Worm (Caenorhabditis elegans) whole organism, early embryonic: Measurements from ENCODE around the gene F28B12.6.
A peak's percentile ranks its signal among the peaks of the same experiment; 100 is the strongest.

ENCODE experiments used
- B0310.2 ChIP-seq: sonication (generic microtip); optimal IDR thresholded peaks from 2 replicates; lab custom pipeline; 2016; ENCODE audit warnings: mild to moderate bottlenecking, missing genetic modification characterization, missing compliant biosample characterization
- F13C5.2 ChIP-seq: sonication (generic microtip); optimal IDR thresholded peaks from 2 replicates; lab custom pipeline; 2017; ENCODE audit warnings: mild to moderate bottlenecking, missing genetic modification characterization, inconsistent platforms, missing compliant biosample characterization
- aly-1 ChIP-seq: sonication (generic microtip); optimal IDR thresholded peaks from 2 replicates; lab custom pipeline; 2016; ENCODE audit warnings: missing genetic modification characterization, missing compliant biosample characterization
- ama-1 ChIP-seq: fragments of 150-350 bp; optimal IDR thresholded peaks from 2 replicates; lab custom pipeline; 2014
- ceh-13 ChIP-seq: fragments of 200-800 bp; sonication (Bioruptor generic); optimal IDR thresholded peaks from 2 replicates; lab custom pipeline; 2018; ENCODE audit warnings: mild to moderate bottlenecking, missing genetic modification characterization, missing compliant biosample characterization
- ceh-36 ChIP-seq: sonication (generic microtip); optimal IDR thresholded peaks from 2 replicates; lab custom pipeline; 2016; ENCODE audit warnings: missing genetic modification characterization, inconsistent platforms, missing compliant biosample characterization
- ets-7 ChIP-seq: sonication (generic microtip); optimal IDR thresholded peaks from 2 replicates; lab custom pipeline; 2016; ENCODE audit warnings: missing genotype, missing genetic modification characterization, missing compliant biosample characterization
- flt-1 ChIP-seq: fragments of 200-800 bp; sonication (Bioruptor generic); IDR thresholded peaks from 2 replicates; pipeline ENCODE4 v1.3.6; 2022; ENCODE audit warnings: missing genetic modification characterization, missing compliant biosample characterization
- hmbx-1 ChIP-seq: sonication (generic microtip); optimal IDR thresholded peaks from 2 replicates; lab custom pipeline; 2016; ENCODE audit warnings: mild to moderate bottlenecking, missing genetic modification characterization, missing compliant biosample characterization
- hmg-4 ChIP-seq: fragments of 200-800 bp; sonication (Bioruptor generic); optimal IDR thresholded peaks from 2 replicates; lab custom pipeline; 2018; ENCODE audit warnings: mild to moderate bottlenecking, missing genetic modification characterization, missing compliant biosample characterization
- hnd-1 ChIP-seq: sonication (generic microtip); optimal IDR thresholded peaks from 2 replicates; lab custom pipeline; 2016; ENCODE audit warnings: missing genetic modification characterization, missing compliant biosample characterization
- pes-1 ChIP-seq: fragments of 200-800 bp; sonication (Bioruptor generic); IDR thresholded peaks from 2 replicates; pipeline ENCODE4 v1.3.6; 2022; ENCODE audit warnings: missing genetic modification reagents, missing genetic modification characterization, missing compliant biosample characterization
- scrt-1 ChIP-seq: fragments of 200-800 bp; sonication (Bioruptor generic); IDR thresholded peaks from 2 replicates; pipeline ENCODE4 v1.3.6; 2022; ENCODE audit warnings: missing genetic modification characterization, missing compliant biosample characterization
- sea-1 ChIP-seq: fragments of 200-800 bp; sonication (Bioruptor generic); conservative IDR thresholded peaks from 2 replicates; pipeline ENCODE4 v1.3.6; 2022; ENCODE audit warnings: missing genetic modification characterization, missing compliant biosample characterization
- tbx-11 ChIP-seq: fragments of 200-800 bp; sonication (Bioruptor generic); IDR thresholded peaks from 2 replicates; pipeline ENCODE4 v1.3.6; 2022; ENCODE audit warnings: missing genetic modification characterization, missing compliant biosample characterization
- tbx-37 ChIP-seq: fragments of 200-800 bp; sonication (Bioruptor generic); conservative IDR thresholded peaks from 2 replicates; pipeline ENCODE4 v1.3.6; 2022; ENCODE audit warnings: missing genetic modification reagents, missing genetic modification characterization, missing compliant biosample characterization
- tra-4 ChIP-seq: sonication (generic microtip); optimal IDR thresholded peaks from 2 replicates; lab custom pipeline; 2017; ENCODE audit warnings: missing genetic modification characterization, missing compliant biosample characterization

Gene F28B12.6

ce11 chrII:5933133-5933532 is 7.5 kb upstream of the F28B12.6 start:
- TF ChIP-seq hmg-4 (GFP tag; lab: Kevin White, UChicago) (peak; percentile 50), hmbx-1 (tag; lab: Kevin White, UChicago) (no peak), ceh-36 (tag; lab: Kevin White, UChicago) (peak; percentile 24)

ce11 chrII:5933962-5934422 is 6.7 kb upstream of the F28B12.6 start:
- TF ChIP-seq tra-4 (tag; lab: Kevin White, UChicago) (no peak), scrt-1 (GFP tag; lab: Robert Waterston, UW) (no peak), hnd-1 (tag; lab: Kevin White, UChicago) (no peak), F13C5.2 (tag; lab: Kevin White, UChicago) (no peak), ceh-36 (tag; lab: Kevin White, UChicago) (no peak), tbx-37 (GFP tag; lab: Robert Waterston, UW) (no peak)

ce11 chrII:5936009-5936408 is 4.7 kb upstream of the F28B12.6 start:
- no peak for TF ChIP-seq F13C5.2 (tag; lab: Kevin White, UChicago)
- TF ChIP-seq scrt-1 (GFP tag; lab: Robert Waterston, UW): no peak
- no peak for TF ChIP-seq ama-1
- no peak for TF ChIP-seq ceh-36 (tag; lab: Kevin White, UChicago)
- no peak for TF ChIP-seq sea-1 (GFP tag; lab: Robert Waterston, UW)
- no peak for TF ChIP-seq hmg-4 (GFP tag; lab: Kevin White, UChicago)
- no peak for TF ChIP-seq tbx-37 (GFP tag; lab: Robert Waterston, UW)
- no peak for TF ChIP-seq flt-1 (GFP tag; lab: Robert Waterston, UW)
- TF ChIP-seq tra-4 (tag; lab: Kevin White, UChicago): no peak
- TF ChIP-seq aly-1 (tag; lab: Kevin White, UChicago): no peak

ce11 chrII:5942593-5942992 is 1.9 kb downstream of the F28B12.6 start, which contains the start of gene F28B12.1:
Gene F28B12.1 (plus strand): TSS chrII:5942927.
- TF ChIP-seq ceh-13 (GFP tag; lab: Kevin White, UChicago) (no peak), aly-1 (tag; lab: Kevin White, UChicago) (no peak), sea-1 (GFP tag; lab: Robert Waterston, UW) (no peak), tbx-37 (GFP tag; lab: Robert Waterston, UW) (no peak), flt-1 (GFP tag; lab: Robert Waterston, UW) (no peak), B0310.2 (tag; lab: Kevin White, UChicago) (no peak), hnd-1 (tag; lab: Kevin White, UChicago) (no peak), pes-1 (no peak), tbx-11 (GFP tag; lab: Robert Waterston, UW) (no peak)

- no peak for TF ChIP-seq ceh-36 (tag; lab: Kevin White, UChicago)
- TF ChIP-seq flt-1 (GFP tag; lab: Robert Waterston, UW): no peak
- no peak for TF ChIP-seq sea-1 (GFP tag; lab: Robert Waterston, UW)
- TF ChIP-seq scrt-1 (GFP tag; lab: Robert Waterston, UW): no peak
- TF ChIP-seq hmg-4 (GFP tag; lab: Kevin White, UChicago): no peak
- no peak for TF ChIP-seq B0310.2 (tag; lab: Kevin White, UChicago)
- TF ChIP-seq hmbx-1 (tag; lab: Kevin White, UChicago): no peak
- no peak for TF ChIP-seq tbx-11 (GFP tag; lab: Robert Waterston, UW)
- no peak for TF ChIP-seq aly-1 (tag; lab: Kevin White, UChicago)
- TF ChIP-seq tbx-37 (GFP tag; lab: Robert Waterston, UW): no peak
- no peak for TF ChIP-seq tra-4 (tag; lab: Kevin White, UChicago)
- no peak for TF ChIP-seq hnd-1 (tag; lab: Kevin White, UChicago)
- TF ChIP-seq ceh-13 (GFP tag; lab: Kevin White, UChicago): no peak
- TF ChIP-seq pes-1: no peak
- no peak for TF ChIP-seq ets-7 (tag; lab: Kevin White, UChicago)
- TF ChIP-seq F13C5.2 (tag; lab: Kevin White, UChicago): no peak
- no peak for TF ChIP-seq ama-1
Observed at ce11 chrII:5944268-5944667, 3.6 kb downstream of the F28B12.6 start, which contains the start of gene B0034.2. Gene B0034.2 (minus strand): TSS chrII:5944368.

ce11 chrII:5945818-5946217 is 5.2 kb downstream of the F28B12.6 start:
- no peak for TF ChIP-seq tbx-11 (GFP tag; lab: Robert Waterston, UW)
- no peak for TF ChIP-seq hnd-1 (tag; lab: Kevin White, UChicago)
- TF ChIP-seq ceh-36 (tag; lab: Kevin White, UChicago): no peak
- TF ChIP-seq scrt-1 (GFP tag; lab: Robert Waterston, UW): no peak
- TF ChIP-seq tra-4 (tag; lab: Kevin White, UChicago): no peak
- TF ChIP-seq ama-1: no peak
- no peak for TF ChIP-seq flt-1 (GFP tag; lab: Robert Waterston, UW)
- TF ChIP-seq tbx-37 (GFP tag; lab: Robert Waterston, UW): no peak
- no peak for TF ChIP-seq B0310.2 (tag; lab: Kevin White, UChicago)
- TF ChIP-seq F13C5.2 (tag; lab: Kevin White, UChicago): no peak
- no peak for TF ChIP-seq sea-1 (GFP tag; lab: Robert Waterston, UW)
- no peak for TF ChIP-seq ets-7 (tag; lab: Kevin White, UChicago)
- no peak for TF ChIP-seq hmg-4 (GFP tag; lab: Kevin White, UChicago)
- TF ChIP-seq pes-1: no peak

ce11 chrII:5946438-5946837 is 5.8 kb downstream of the F28B12.6 start:
- TF ChIP-seq tbx-11 (GFP tag; lab: Robert Waterston, UW): no peak
- TF ChIP-seq tra-4 (tag; lab: Kevin White, UChicago): no peak
- no peak for TF ChIP-seq pes-1
- no peak for TF ChIP-seq ets-7 (tag; lab: Kevin White, UChicago)
- no peak for TF ChIP-seq scrt-1 (GFP tag; lab: Robert Waterston, UW)
- TF ChIP-seq B0310.2 (tag; lab: Kevin White, UChicago): no peak
- no peak for TF ChIP-seq hmbx-1 (tag; lab: Kevin White, UChicago)
- no peak for TF ChIP-seq sea-1 (GFP tag; lab: Robert Waterston, UW)
- no peak for TF ChIP-seq ceh-13 (GFP tag; lab: Kevin White, UChicago)
- no peak for TF ChIP-seq ceh-36 (tag; lab: Kevin White, UChicago)
- TF ChIP-seq flt-1 (GFP tag; lab: Robert Waterston, UW): no peak
- TF ChIP-seq hmg-4 (GFP tag; lab: Kevin White, UChicago): no peak
